Fruit fly (Drosophila melanogaster): Measurements from ENCODE around the gene CG6073.

- TF ChIP-seq EcR (GFP tag; optimal IDR thresholded peaks at IDR 0.05) (no peak), psq (optimal IDR thresholded peaks at IDR 0.05) (no peak), pan (optimal IDR thresholded peaks at IDR 0.05) (no peak), Dll (optimal IDR thresholded peaks at IDR 0.05) (no peak), usp (GFP tag; optimal IDR thresholded peaks at IDR 0.05) (no peak), CG8478 (optimal IDR thresholded peaks at IDR 0.05) (no peak)
Measured at dm6 chr3R:26185201-26185688, 3.4 kb downstream of the CG6073 start, which contains the start of gene CG31086.

Data from whole organism.